Worm (Caenorhabditis elegans): Measurements from ENCODE around the gene C35D6.3.
A peak's percentile ranks its signal among the peaks of the same experiment; 100 is the strongest.

The C35D6.3 gene

ce11 chrIV:16364581-16364980 is 18.0 kb downstream of the C35D6.3 start:
- TF ChIP-seq aha-1 (tag) (peak; percentile 56), pqm-1 (tag; optimal IDR thresholded peaks at IDR 0.05) (peak; percentile 1), dve-1 (tag; optimal IDR thresholded peaks at IDR 0.05; ENCODE audit: insufficient read depth) (peak; percentile 49), lir-3 (tag; optimal IDR thresholded peaks at IDR 0.05) (no peak), daf-16 (GFP tag; optimal IDR thresholded peaks at IDR 0.05) (no peak), daf-16 (tag; optimal IDR thresholded peaks at IDR 0.05) (peak; percentile 70)

DNA sequence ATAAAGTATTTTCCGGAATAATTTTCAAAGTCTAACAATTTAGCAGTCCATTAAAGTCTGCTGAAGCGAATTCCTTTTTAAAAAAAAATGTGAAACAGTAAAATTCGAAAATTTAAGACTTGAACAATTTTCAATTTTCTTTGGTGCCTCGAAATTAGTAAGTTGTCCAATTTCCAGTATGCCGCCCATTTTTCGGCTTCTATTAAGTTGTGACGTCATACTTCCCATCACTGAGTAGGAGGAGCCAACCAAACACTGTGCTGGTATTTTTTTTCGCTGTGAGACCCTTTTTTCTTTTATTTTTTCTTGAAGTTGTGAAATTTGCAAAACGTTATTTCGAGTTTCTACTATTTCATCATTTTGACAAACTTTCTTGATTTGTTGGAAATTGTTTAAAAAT is 24.0 kb downstream of the C35D6.3 start:
- no peak for TF ChIP-seq R02D3.7 (tag; optimal IDR thresholded peaks at IDR 0.05)
- TF ChIP-seq arid-1 (GFP tag; conservative IDR thresholded peaks at IDR 0.05) = no peak
- TF ChIP-seq mes-2 (tag; optimal IDR thresholded peaks at IDR 0.05; ENCODE audit: poor library complexity, severe bottlenecking) = no peak
- TF ChIP-seq egl-43 (GFP tag; IDR thresholded peaks at IDR 0.05) = no peak
- no peak for TF ChIP-seq nhr-11 (tag; optimal IDR thresholded peaks at IDR 0.05)
- no peak for TF ChIP-seq tra-1 (GFP tag; IDR thresholded peaks at IDR 0.05)
- no peak for TF ChIP-seq nhr-111 (GFP tag; optimal IDR thresholded peaks at IDR 0.05)
- TF ChIP-seq jun-1 (tag; optimal IDR thresholded peaks at IDR 0.05) = no peak
- TF ChIP-seq ceh-28 (tag; optimal IDR thresholded peaks at IDR 0.05) = no peak
- no peak for TF ChIP-seq duxl-1 (tag; optimal IDR thresholded peaks at IDR 0.05; ENCODE audit: poor library complexity)
- TF ChIP-seq F10B5.3 (tag; optimal IDR thresholded peaks at IDR 0.05) = no peak
- no peak for TF ChIP-seq egl-27 (tag; optimal IDR thresholded peaks at IDR 0.05)
- TF ChIP-seq Y5F2A.4 (GFP tag; optimal IDR thresholded peaks at IDR 0.05) = no peak
- TF ChIP-seq zag-1 (tag; optimal IDR thresholded peaks at IDR 0.05) = no peak
- TF ChIP-seq ctbp-1 (GFP tag; IDR thresholded peaks at IDR 0.05) = no peak
- TF ChIP-seq unc-130 (GFP tag; optimal IDR thresholded peaks at IDR 0.05) = no peak

- TF ChIP-seq spr-3 (GFP tag; optimal IDR thresholded peaks at IDR 0.05) (no peak), hlh-30 (tag; optimal IDR thresholded peaks at IDR 0.05; ENCODE audit: insufficient read depth) (no peak), Y5F2A.4 (GFP tag; optimal IDR thresholded peaks at IDR 0.05) (no peak), rbr-2 (tag; optimal IDR thresholded peaks at IDR 0.05) (no peak), ZK337.2 (GFP tag; IDR thresholded peaks at IDR 0.05) (no peak), daf-19 (GFP tag; conservative IDR thresholded peaks at IDR 0.05) (no peak), aha-1 (tag) (peak; percentile 81), dmd-8 (GFP tag; IDR thresholded peaks at IDR 0.05) (no peak)
Observed at ce11 chrIV:16377942-16378341, 31.3 kb downstream of the C35D6.3 start.

DNA sequence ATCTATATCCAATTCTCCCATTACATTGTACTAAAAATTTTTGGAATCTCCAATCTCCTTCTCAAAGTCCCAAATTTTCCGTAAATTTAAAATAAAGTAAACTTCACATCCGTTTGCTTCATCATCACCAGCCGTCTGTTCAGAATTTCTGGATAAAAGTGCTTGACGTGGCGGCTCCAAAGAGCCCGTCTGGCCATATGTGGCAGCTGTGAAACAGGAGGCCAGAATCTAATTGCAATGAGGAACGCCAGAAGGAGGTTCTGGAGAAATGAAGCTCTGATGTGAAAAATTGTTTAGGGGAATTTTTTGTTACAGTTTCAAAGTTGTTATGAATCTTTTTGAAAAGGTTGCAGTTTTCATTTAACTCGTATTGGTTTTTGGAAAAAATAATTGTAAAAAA is 33.7 kb downstream of the C35D6.3 start:
- TF ChIP-seq ZK337.2 (GFP tag; IDR thresholded peaks at IDR 0.05) (no peak), arid-1 (GFP tag; conservative IDR thresholded peaks at IDR 0.05) (no peak)

DNA sequence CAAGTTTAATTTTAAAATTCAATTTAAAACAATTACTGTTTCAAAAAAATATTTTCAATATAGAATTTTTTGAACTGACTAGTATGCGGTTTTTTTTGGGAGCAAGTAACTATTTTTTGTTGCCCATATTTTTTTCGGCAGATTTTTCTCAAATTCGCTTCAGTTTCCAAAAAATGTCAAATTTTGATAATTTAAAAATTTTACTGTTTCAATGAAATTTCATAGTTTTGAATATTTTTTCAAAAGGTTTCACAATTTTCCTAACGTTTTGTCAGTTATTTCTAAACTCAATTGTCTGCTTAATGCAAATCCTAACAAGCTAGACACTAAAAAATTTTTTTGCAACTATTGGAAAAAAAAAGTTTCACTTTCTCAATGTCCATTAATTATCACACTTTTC is 34.3 kb downstream of the C35D6.3 start:
- TF ChIP-seq hif-1 (tag; optimal IDR thresholded peaks at IDR 0.05) (no peak), nhr-48 (tag; optimal IDR thresholded peaks at IDR 0.05) (no peak), F10B5.3 (tag; optimal IDR thresholded peaks at IDR 0.05) (no peak), tra-1 (GFP tag; IDR thresholded peaks at IDR 0.05) (no peak), ZK546.5 (tag; optimal IDR thresholded peaks at IDR 0.05) (no peak), rbr-2 (tag; optimal IDR thresholded peaks at IDR 0.05) (no peak), fkh-10 (GFP tag; optimal IDR thresholded peaks at IDR 0.05) (no peak), zip-2 (tag; optimal IDR thresholded peaks at IDR 0.05) (no peak), nhr-6 (tag; optimal IDR thresholded peaks at IDR 0.05) (no peak), T20F7.1 (GFP tag; optimal IDR thresholded peaks at IDR 0.05) (no peak), madf-9 (GFP tag; conservative IDR thresholded peaks at IDR 0.05) (no peak), lin-38 (GFP tag; IDR thresholded peaks at IDR 0.05) (no peak)

All from whole organism, L4 larva.